Fruit fly (Drosophila melanogaster) whole organism, wandering third instar larva: ENCODE results near the gene Rgl.

Experiments
- Abd-B ChIP-seq: fragments of >200 bp; optimal IDR thresholded peaks from 2 replicates; lab custom pipeline; 2017; ENCODE audit warnings: missing biosample characterization, missing genetic modification characterization
- CG32264 ChIP-seq: fragments of 200-800 bp; sonication (Bioruptor generic); optimal IDR thresholded peaks from 2 replicates; lab custom pipeline; 2016; ENCODE audit warnings: missing biosample characterization, missing genetic modification characterization
- CG9705 ChIP-seq: fragments of 200-800 bp; sonication (Bioruptor generic); optimal IDR thresholded peaks from 2 replicates; lab custom pipeline; 2018; ENCODE audit warnings: missing biosample characterization, mild to moderate bottlenecking, missing genetic modification characterization
- CrebA ChIP-seq: fragments of 200-800 bp; sonication (Bioruptor generic); optimal IDR thresholded peaks from 2 replicates; lab custom pipeline; 2016; ENCODE audit warnings: missing biosample characterization, mild to moderate bottlenecking, missing genetic modification characterization, borderline replicate concordance
- Dif ChIP-seq: fragments of 200-275, 200-300 bp; sonication (Bioruptor generic); optimal IDR thresholded peaks from 2 replicates; lab custom pipeline; 2018; ENCODE audit warnings: missing biosample characterization, missing genetic modification characterization; ENCODE audit not compliant: partially characterized antibody
- GATAd ChIP-seq: sonication (Bioruptor generic); optimal IDR thresholded peaks from 2 replicates; lab custom pipeline; 2016; ENCODE audit warnings: missing biosample characterization, missing genetic modification characterization
- HLH106 ChIP-seq: fragments of 200-800 bp; optimal IDR thresholded peaks from 3 replicates; lab custom pipeline; 2019; ENCODE audit warnings: missing biosample characterization, mild to moderate bottlenecking, missing genetic modification characterization, moderate library complexity
- Hnf4 ChIP-seq: fragments of 200-800 bp; sonication (Bioruptor generic); optimal IDR thresholded peaks from 2 replicates; lab custom pipeline; 2016; ENCODE audit warnings: missing biosample characterization, mild to moderate bottlenecking, missing genetic modification characterization
- Hr78 ChIP-seq: fragments of >200 bp; optimal IDR thresholded peaks from 2 replicates; lab custom pipeline; 2017; ENCODE audit warnings: missing biosample characterization, missing genetic modification characterization
- Mio ChIP-seq: sonication (Bioruptor generic); optimal IDR thresholded peaks from 2 replicates; lab custom pipeline; 2016; ENCODE audit warnings: missing biosample characterization, missing genetic modification characterization
- Myc ChIP-seq: fragments of >200 bp; optimal IDR thresholded peaks from 2 replicates; lab custom pipeline; 2017
- N ChIP-seq: fragments of >200 bp; optimal IDR thresholded peaks from 2 replicates; lab custom pipeline; 2018; ENCODE audit warnings: missing biosample characterization, missing external identifiers, missing genetic modification characterization
- OdsH ChIP-seq: fragments of 200-800 bp; sonication (Bioruptor generic); optimal IDR thresholded peaks from 2 replicates; lab custom pipeline; 2016; ENCODE audit warnings: missing biosample characterization, mild to moderate bottlenecking, missing genetic modification characterization
- Rel ChIP-seq, 2 experiments: fragments of 200-800 bp; sonication (Bioruptor generic) in 1 of 2; optimal IDR thresholded peaks; 2 replicates in 1 of 2; 3 replicates in 1 of 2; lab custom pipeline; 2016 to 2019; ENCODE audit warnings: mild to moderate bottlenecking in 2 of 2, missing biosample characterization in 2 of 2, missing genetic modification characterization in 2 of 2, moderate library complexity in 1 of 2
- Sp1 ChIP-seq: fragments of 200-800 bp; sonication (Bioruptor generic); optimal IDR thresholded peaks from 3 replicates; lab custom pipeline; 2019; ENCODE audit warnings: missing biosample characterization, mild to moderate bottlenecking, missing genetic modification characterization, moderate library complexity
- br ChIP-seq: fragments of 200-800 bp; sonication (Bioruptor generic); optimal IDR thresholded peaks from 2 replicates; lab custom pipeline; 2016; ENCODE audit warnings: missing biosample characterization, missing genetic modification characterization
- brk ChIP-seq: fragments of 200-800 bp; sonication (Bioruptor generic); optimal IDR thresholded peaks from 2 replicates; lab custom pipeline; 2016; ENCODE audit warnings: missing biosample characterization, mild to moderate bottlenecking, missing genetic modification characterization
- dl ChIP-seq, 2 experiments: fragments of 175-275, 200-275 bp in 1 of 2; fragments of 200-275 bp in 1 of 2; sonication (Bioruptor generic); optimal IDR thresholded peaks; lab custom pipeline; 2018; ENCODE audit warnings: mild to moderate bottlenecking in 2 of 2, missing biosample characterization in 2 of 2, missing genetic modification characterization in 2 of 2, moderate library complexity in 2 of 2; ENCODE audit not compliant: partially characterized antibody in 2 of 2, insufficient read depth in 1 of 2
- dsf ChIP-seq: sonication (Bioruptor generic); optimal IDR thresholded peaks from 2 replicates; lab custom pipeline; 2016; ENCODE audit warnings: missing biosample characterization, missing genetic modification characterization, borderline replicate concordance
- ey ChIP-seq: fragments of 200-800 bp; sonication (Bioruptor generic); optimal IDR thresholded peaks from 2 replicates; lab custom pipeline; 2016; ENCODE audit warnings: missing biosample characterization, missing genetic modification characterization
- foxo ChIP-seq, 2 experiments: fragments of 200-800 bp; sonication (Bioruptor generic); optimal IDR thresholded peaks; 2 replicates in 1 of 2; 3 replicates in 1 of 2; lab custom pipeline; 2016 to 2017; ENCODE audit warnings: missing biosample characterization in 2 of 2, missing genetic modification characterization in 2 of 2
- fru ChIP-seq: fragments of 200-800 bp; sonication (Bioruptor generic); optimal IDR thresholded peaks from 3 replicates; lab custom pipeline; 2016; ENCODE audit warnings: missing biosample characterization, mild to moderate bottlenecking, missing genetic modification characterization
- h ChIP-seq: fragments of 200-800 bp; sonication (Bioruptor generic); optimal IDR thresholded peaks from 3 replicates; lab custom pipeline; 2016; ENCODE audit warnings: missing biosample characterization, mild to moderate bottlenecking, missing genetic modification characterization
- jim ChIP-seq: fragments of 175-275, 200-325 bp; sonication (Bioruptor generic); optimal IDR thresholded peaks from 2 replicates; lab custom pipeline; 2016; ENCODE audit warnings: missing biosample characterization, mild to moderate bottlenecking, missing genetic modification characterization
- lola ChIP-seq: fragments of >200 bp; optimal IDR thresholded peaks from 2 replicates; lab custom pipeline; 2017; ENCODE audit warnings: missing biosample characterization, missing genetic modification characterization
- pan ChIP-seq: fragments of >200 bp; optimal IDR thresholded peaks from 2 replicates; lab custom pipeline; 2017
- psq ChIP-seq: fragments of 200-800 bp; sonication (Bioruptor generic); optimal IDR thresholded peaks from 3 replicates; lab custom pipeline; 2017; ENCODE audit warnings: missing biosample characterization, mild to moderate bottlenecking, missing genetic modification characterization, moderate library complexity
- rgr ChIP-seq: fragments of 200-800 bp; sonication (Bioruptor generic); optimal IDR thresholded peaks from 3 replicates; lab custom pipeline; 2016; ENCODE audit warnings: missing biosample characterization, mild to moderate bottlenecking, missing genetic modification characterization
- sv ChIP-seq: fragments of 200-800 bp; sonication (Bioruptor generic); optimal IDR thresholded peaks from 3 replicates; lab custom pipeline; 2016; ENCODE audit warnings: missing biosample characterization, missing genetic modification characterization
- woc ChIP-seq: sonication (Bioruptor generic); optimal IDR thresholded peaks from 2 replicates; lab custom pipeline; 2016; ENCODE audit warnings: missing biosample characterization, mild to moderate bottlenecking, missing genetic modification characterization

Gene Rgl

dm6 chr3L:13865484-13865883 is 59.7 kb downstream of the Rgl start:
- TF ChIP-seq lola (GFP tag; lab: Kevin White, UChicago) (no peak), woc (no peak), Dif (no peak), Myc (lab: Kevin White, UChicago) (no peak), Hr78 (GFP tag; lab: Kevin White, UChicago) (no peak), dsf (GFP tag; lab: Kevin White, UChicago) (no peak), CrebA (GFP tag; lab: Kevin White, UChicago) (no peak), fru (GFP tag; lab: Kevin White, UChicago) (no peak), dl (GFP tag; optimal IDR thresholded peaks at IDR 0.05; lab: Kevin White, UChicago; ENCODE audit: insufficient read depth in 1 of 2, partially characterized antibody in 2 of 2) (no peak), Abd-B (GFP tag; lab: Kevin White, UChicago) (no peak), brk (GFP tag; lab: Kevin White, UChicago) (no peak), GATAd (no peak), Hnf4 (GFP tag; lab: Kevin White, UChicago) (no peak), rgr (GFP tag; lab: Kevin White, UChicago) (no peak), foxo (GFP tag; optimal IDR thresholded peaks at IDR 0.05; lab: Kevin White, UChicago) (no peak), h (GFP tag; lab: Kevin White, UChicago) (no peak), br (GFP tag; lab: Kevin White, UChicago) (no peak), sv (no peak)
- TF ChIP-seq, all 38 proteins: peak for 0

- TF ChIP-seq Rel (GFP tag; optimal IDR thresholded peaks at IDR 0.05; lab: Kevin White, UChicago) (no peak), Rel (tag; optimal IDR thresholded peaks at IDR 0.05; lab: Kevin White, UChicago) (peak; percentile 52), CrebA (GFP tag; lab: Kevin White, UChicago) (no peak)
Observed at dm6 chr3L:13864568-13864967, 60.6 kb downstream of the Rgl start.

- TF ChIP-seq Dif (no peak), h (GFP tag; lab: Kevin White, UChicago) (no peak), fru (GFP tag; lab: Kevin White, UChicago) (no peak)
Observed at dm6 chr3L:13863365-13863775, 61.8 kb downstream of the Rgl start.

dm6 chr3L:13862403-13862802 is 62.7 kb downstream of the Rgl start:
- TF ChIP-seq psq (GFP tag; lab: Kevin White, UChicago), result peak; percentile 2
- TF ChIP-seq foxo (GFP tag; optimal IDR thresholded peaks at IDR 0.05; lab: Kevin White, UChicago), result peak in 1 of 2 experiments; percentile 78
- no peak for TF ChIP-seq N
- TF ChIP-seq Mio (GFP tag; lab: Kevin White, UChicago), result peak; percentile 11
- TF ChIP-seq OdsH (GFP tag; lab: Kevin White, UChicago), result peak; percentile 51
- peak; percentile 64 for TF ChIP-seq h (GFP tag; lab: Kevin White, UChicago)
- peak; percentile 60 for TF ChIP-seq sv
- TF ChIP-seq ey (GFP tag; lab: Kevin White, UChicago), result peak; percentile 57
- peak; percentile 53 for TF ChIP-seq Dif
- TF ChIP-seq CG32264, result no peak
- peak; percentile 28 for TF ChIP-seq HLH106
- TF ChIP-seq rgr (GFP tag; lab: Kevin White, UChicago), result peak; percentile 57
- peak; percentile 65 for TF ChIP-seq fru (GFP tag; lab: Kevin White, UChicago)
- no peak for TF ChIP-seq Rel (GFP tag; optimal IDR thresholded peaks at IDR 0.05; lab: Kevin White, UChicago)
- peak; percentile 23 for TF ChIP-seq Rel (tag; optimal IDR thresholded peaks at IDR 0.05; lab: Kevin White, UChicago)
- no peak for TF ChIP-seq dl (GFP tag; optimal IDR thresholded peaks at IDR 0.05; lab: Kevin White, UChicago; ENCODE audit: insufficient read depth in 1 of 2, partially characterized antibody in 2 of 2)
- TF ChIP-seq Hnf4 (GFP tag; lab: Kevin White, UChicago), result peak; percentile 37
- TF ChIP-seq jim (GFP tag; lab: Kevin White, UChicago), result no peak
- peak; percentile 25 for TF ChIP-seq Sp1 (GFP tag; lab: Kevin White, UChicago)
- TF ChIP-seq CG9705 (GFP tag; lab: Kevin White, UChicago), result no peak
- TF ChIP-seq br (GFP tag; lab: Kevin White, UChicago), result peak; percentile 51
- TF ChIP-seq Abd-B (GFP tag; lab: Kevin White, UChicago), result no peak

- TF ChIP-seq Myc (lab: Kevin White, UChicago), result peak; percentile 49
- TF ChIP-seq pan, result no peak
Observed at dm6 chr3L:13859688-13860373, 65.3 kb downstream of the Rgl start.
